Worm (Caenorhabditis elegans): ENCODE measurements around the gene slc-28.1.

DNA sequence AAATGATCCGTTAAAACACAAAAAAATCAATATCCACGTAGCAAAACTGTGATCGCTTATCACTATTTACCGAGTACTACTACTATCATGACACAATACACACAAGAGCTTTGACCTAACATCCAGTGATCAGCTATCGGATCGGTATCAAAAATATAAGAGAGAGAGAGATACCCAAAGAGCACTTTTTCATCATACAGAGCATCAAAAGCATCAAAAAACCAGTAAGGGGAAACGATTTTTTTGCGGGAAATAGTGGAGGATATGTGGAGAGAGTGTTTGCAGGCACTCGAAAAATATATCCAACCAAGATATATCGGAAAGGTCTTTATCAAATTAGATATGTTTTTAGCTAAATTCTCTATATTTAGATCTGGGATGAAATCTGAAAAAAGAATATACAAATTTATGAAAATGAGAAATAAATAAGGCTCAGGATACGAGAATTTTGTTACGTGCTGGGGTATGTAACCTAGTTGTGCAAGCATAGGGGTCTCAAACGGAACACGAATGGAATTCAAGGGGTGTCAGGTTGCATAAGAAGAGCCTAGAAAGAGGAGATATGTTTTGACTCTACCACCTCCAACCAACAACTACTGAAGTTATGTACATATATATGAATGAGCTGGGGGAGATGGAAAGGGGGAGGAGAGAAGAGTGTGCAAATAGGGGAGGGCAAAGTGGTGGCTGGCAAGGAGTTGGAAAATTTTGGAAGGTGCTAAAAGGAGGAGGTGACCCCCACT lies 18.4 kb upstream of the slc-28.1 start:
- TF ChIP-seq ceh-91 (GFP tag; IDR thresholded peaks at IDR 0.05) (no peak), ama-1 (optimal IDR thresholded peaks at IDR 0.05) (no peak), ama-1 (GFP tag; optimal IDR thresholded peaks at IDR 0.05) (no peak), dpff-1 (tag; optimal IDR thresholded peaks at IDR 0.05) (no peak), snpc-3.4 (tag; optimal IDR thresholded peaks at IDR 0.05) (no peak)

Measured in whole organism, young adult.